Fruit fly (Drosophila melanogaster) whole organism, embryonic: ENCODE results near the gene Cbp20.

ENCODE experiments used
- Abd-B ChIP-seq: fragments of 200-800 bp; sonication (Bioruptor generic); optimal IDR thresholded peaks from 2 replicates; lab custom pipeline; 2018; ENCODE audit warnings: missing biosample characterization, mild to moderate bottlenecking, missing genetic modification characterization, moderate library complexity
- Asciz ChIP-seq: fragments of 200-800 bp; sonication (Bioruptor generic); optimal IDR thresholded peaks from 2 replicates; lab custom pipeline; 2017; ENCODE audit warnings: missing biosample characterization, mild to moderate bottlenecking, missing genetic modification characterization, missing genetic modification reagents
- CG12104 ChIP-seq: fragments of 200-800 bp; sonication (Bioruptor generic); optimal IDR thresholded peaks from 3 replicates; lab custom pipeline; 2016; ENCODE audit warnings: missing biosample characterization, missing genetic modification characterization
- CG1233 ChIP-seq: fragments of 200-800 bp; sonication (Bioruptor generic); optimal IDR thresholded peaks from 4 replicates; lab custom pipeline; 2018; ENCODE audit warnings: missing biosample characterization, mild to moderate bottlenecking, missing genetic modification characterization
- CG13123 ChIP-seq: fragments of 200-800 bp; sonication (Bioruptor generic); optimal IDR thresholded peaks from 2 replicates; lab custom pipeline; 2016; ENCODE audit warnings: missing biosample characterization, missing genetic modification characterization
- CG13424 ChIP-seq: fragments of 200-800 bp; sonication (Bioruptor generic); optimal IDR thresholded peaks from 2 replicates; lab custom pipeline; 2019; ENCODE audit warnings: missing biosample characterization, mild to moderate bottlenecking, missing genetic modification characterization, moderate library complexity
- CG13775 ChIP-seq: fragments of 200-800 bp; sonication (Bioruptor generic); optimal IDR thresholded peaks from 3 replicates; lab custom pipeline; 2017; ENCODE audit warnings: missing biosample characterization, mild to moderate bottlenecking, missing genetic modification characterization
- CG15479 ChIP-seq: fragments of 200-800 bp; sonication (Bioruptor generic); optimal IDR thresholded peaks from 3 replicates; lab custom pipeline; 2019; ENCODE audit warnings: missing biosample characterization, mild to moderate bottlenecking, missing genetic modification characterization, moderate library complexity
- CG15601 ChIP-seq: fragments of 200-800 bp; sonication (Bioruptor generic); optimal IDR thresholded peaks from 3 replicates; lab custom pipeline; 2019; ENCODE audit warnings: missing biosample characterization, mild to moderate bottlenecking, missing genetic modification characterization, moderate library complexity
- CG1832 ChIP-seq: fragments of 200-800 bp; sonication (Bioruptor generic); optimal IDR thresholded peaks from 2 replicates; lab custom pipeline; 2017; ENCODE audit warnings: missing biosample characterization, mild to moderate bottlenecking, missing genetic modification characterization, inconsistent platforms
- CG2712 ChIP-seq: fragments of 200-800 bp; optimal IDR thresholded peaks from 3 replicates; lab custom pipeline; 2019; ENCODE audit warnings: missing biosample characterization, mild to moderate bottlenecking, missing genetic modification characterization, moderate library complexity
- CG30020 ChIP-seq: fragments of 200-800 bp; optimal IDR thresholded peaks from 2 replicates; lab custom pipeline; 2019; ENCODE audit warnings: missing biosample characterization, mild to moderate bottlenecking, missing genetic modification characterization, moderate library complexity
- CG3065 ChIP-seq: fragments of 200-800 bp; sonication (Bioruptor generic); optimal IDR thresholded peaks from 2 replicates; lab custom pipeline; 2016; ENCODE audit warnings: missing biosample characterization, missing genetic modification characterization
- CG3163 ChIP-seq: fragments of 200-800 bp; sonication (Bioruptor generic); optimal IDR thresholded peaks from 3 replicates; lab custom pipeline; 2016; ENCODE audit warnings: missing biosample characterization, missing genetic modification characterization
- CG34376 ChIP-seq: fragments of 200-800 bp; sonication (Bioruptor generic); optimal IDR thresholded peaks from 2 replicates; lab custom pipeline; 2018; ENCODE audit warnings: missing biosample characterization, mild to moderate bottlenecking, missing genetic modification characterization
- CG6813 ChIP-seq: fragments of 200-800 bp; sonication (Bioruptor generic); optimal IDR thresholded peaks from 2 replicates; lab custom pipeline; 2017; ENCODE audit warnings: missing biosample characterization, missing genetic modification characterization, mild to moderate bottlenecking, moderate library complexity, missing genetic modification reagents
- CG7987 ChIP-seq: fragments of 200-800 bp; sonication (Bioruptor generic); optimal IDR thresholded peaks from 2 replicates; lab custom pipeline; 2018; ENCODE audit warnings: missing biosample characterization, mild to moderate bottlenecking, missing genetic modification characterization, moderate library complexity
- CG9817 ChIP-seq: fragments of 200-800 bp; sonication (Bioruptor generic); optimal IDR thresholded peaks from 2 replicates; lab custom pipeline; 2018; ENCODE audit warnings: missing biosample characterization, mild to moderate bottlenecking, missing genetic modification characterization, moderate library complexity
- D19B ChIP-seq: fragments of 200-800 bp; sonication (Bioruptor generic); optimal IDR thresholded peaks from 2 replicates; lab custom pipeline; 2017; ENCODE audit warnings: missing biosample characterization, mild to moderate bottlenecking, missing genetic modification characterization
- Deaf1 ChIP-seq: fragments of 200-800 bp; optimal IDR thresholded peaks from 3 replicates; lab custom pipeline; 2019; ENCODE audit warnings: missing biosample characterization, mild to moderate bottlenecking, missing genetic modification characterization, moderate library complexity
- HHEX ChIP-seq: fragments of 200-800 bp; sonication (Bioruptor generic); optimal IDR thresholded peaks from 3 replicates; lab custom pipeline; 2017; ENCODE audit warnings: missing biosample characterization, mild to moderate bottlenecking, missing genetic modification characterization, missing genetic modification reagents
- NfI ChIP-seq: fragments of 200-800 bp; sonication (Bioruptor generic); optimal IDR thresholded peaks from 3 replicates; lab custom pipeline; 2018; ENCODE audit warnings: missing biosample characterization, mild to moderate bottlenecking, missing genetic modification characterization, moderate library complexity
- PHDP ChIP-seq: fragments of 200-800 bp; sonication (Bioruptor generic); optimal IDR thresholded peaks from 3 replicates; lab custom pipeline; 2018; ENCODE audit warnings: missing biosample characterization, mild to moderate bottlenecking, missing genetic modification characterization, moderate library complexity
- Pdp1 ChIP-seq, 2 experiments: fragments of 200-800 bp; sonication (Bioruptor generic); optimal IDR thresholded peaks; 3 replicates each; lab custom pipeline; 2016; ENCODE audit warnings: missing biosample characterization in 2 of 2, missing genetic modification characterization in 2 of 2, mild to moderate bottlenecking in 1 of 2, moderate library complexity in 1 of 2
- Sox102F ChIP-seq: fragments of 200-800 bp; sonication (Bioruptor generic); optimal IDR thresholded peaks from 2 replicates; lab custom pipeline; 2018; ENCODE audit warnings: missing biosample characterization, mild to moderate bottlenecking, missing genetic modification characterization, moderate library complexity
- Ssrp ChIP-seq: fragments of 200-800 bp; sonication (Bioruptor generic); optimal IDR thresholded peaks from 2 replicates; lab custom pipeline; 2018; ENCODE audit warnings: missing biosample characterization, mild to moderate bottlenecking, missing genetic modification characterization, moderate library complexity
- Usf ChIP-seq: fragments of 200-800 bp; sonication (Bioruptor generic); optimal IDR thresholded peaks from 2 replicates; lab custom pipeline; 2017; ENCODE audit warnings: missing genotype, missing biosample characterization, missing genetic modification characterization
- Vsx1 ChIP-seq: fragments of 200-800 bp; sonication (Bioruptor generic); optimal IDR thresholded peaks from 2 replicates; lab custom pipeline; 2017; ENCODE audit warnings: missing biosample characterization, mild to moderate bottlenecking, missing genetic modification characterization, missing genetic modification reagents
- YL-1 ChIP-seq: fragments of 200-800 bp; sonication (Bioruptor generic); optimal IDR thresholded peaks from 3 replicates; lab custom pipeline; 2017; ENCODE audit warnings: missing biosample characterization, mild to moderate bottlenecking, missing genetic modification characterization
- ara ChIP-seq: fragments of 200-800 bp; sonication (Bioruptor generic); IDR thresholded peaks from 2 replicates; pipeline ENCODE4 v1.3.6; 2022; ENCODE audit warnings: missing biosample characterization, missing genetic modification characterization
- bsh ChIP-seq, 2 experiments: fragments of 200-800 bp; sonication (Bioruptor generic); optimal IDR thresholded peaks; 2 replicates each; lab custom pipeline; 2017 to 2018; ENCODE audit warnings: mild to moderate bottlenecking in 2 of 2, missing biosample characterization in 2 of 2, missing genetic modification characterization in 2 of 2, moderate library complexity in 1 of 2
- eyg ChIP-seq: fragments of 200-800 bp; sonication (Bioruptor generic); optimal IDR thresholded peaks from 3 replicates; lab custom pipeline; 2016; ENCODE audit warnings: missing biosample characterization, missing genetic modification characterization
- fd3F ChIP-seq: fragments of 200-800 bp; sonication (Bioruptor generic); optimal IDR thresholded peaks from 2 replicates; lab custom pipeline; 2018; ENCODE audit warnings: missing biosample characterization, mild to moderate bottlenecking, missing genetic modification characterization, moderate library complexity
- ftz-f1 ChIP-seq: fragments of 200-800 bp; sonication (Bioruptor generic); optimal IDR thresholded peaks from 2 replicates; lab custom pipeline; 2016; ENCODE audit warnings: missing biosample characterization, missing genetic modification characterization
- her ChIP-seq: fragments of 200-800 bp; sonication (Bioruptor generic); optimal IDR thresholded peaks from 2 replicates; lab custom pipeline; 2016; ENCODE audit warnings: missing biosample characterization, missing genetic modification characterization
- lola ChIP-seq, 3 experiments: fragments of >200 bp in 2 of 3; fragments of 200-800 bp in 1 of 3; sonication (Bioruptor generic) in 1 of 3; optimal IDR thresholded peaks; 2 replicates each; lab custom pipeline; 2017 to 2019; ENCODE audit warnings: missing biosample characterization in 3 of 3, missing genetic modification characterization in 3 of 3, mild to moderate bottlenecking in 1 of 3, moderate library complexity in 1 of 3
- maf-S ChIP-seq: fragments of 200-800 bp; sonication (Bioruptor generic); optimal IDR thresholded peaks from 2 replicates; lab custom pipeline; 2016; ENCODE audit warnings: missing biosample characterization, missing genetic modification characterization
- mam ChIP-seq: fragments of 200-800 bp; sonication (Bioruptor generic); optimal IDR thresholded peaks from 3 replicates; lab custom pipeline; 2016; ENCODE audit warnings: missing biosample characterization, missing genetic modification characterization
- nom ChIP-seq: fragments of 200-800 bp; sonication (Bioruptor generic); optimal IDR thresholded peaks from 2 replicates; lab custom pipeline; 2017; ENCODE audit warnings: missing biosample characterization, missing genetic modification characterization, mild to moderate bottlenecking, moderate library complexity, missing genetic modification reagents
- oc ChIP-seq: fragments of 200-800 bp; sonication (Bioruptor generic); optimal IDR thresholded peaks from 2 replicates; lab custom pipeline; 2018; ENCODE audit warnings: missing biosample characterization, mild to moderate bottlenecking, missing genetic modification characterization, moderate library complexity
- odd ChIP-seq: fragments of 200-800 bp; sonication (Bioruptor generic); optimal IDR thresholded peaks from 2 replicates; lab custom pipeline; 2017; ENCODE audit warnings: missing biosample characterization, mild to moderate bottlenecking, missing genetic modification characterization
- psq ChIP-seq: fragments of 200-800 bp; sonication (Bioruptor generic); optimal IDR thresholded peaks from 2 replicates; lab custom pipeline; 2017; ENCODE audit warnings: missing biosample characterization, missing genetic modification characterization
- repo ChIP-seq: fragments of 200-800 bp; sonication (Bioruptor generic); optimal IDR thresholded peaks from 2 replicates; lab custom pipeline; 2016; ENCODE audit warnings: missing biosample characterization, missing genetic modification characterization
- sc ChIP-seq, 3 experiments: fragments of >200 bp in 2 of 3; fragments of 200-800 bp in 1 of 3; sonication (Bioruptor generic) in 1 of 3; optimal IDR thresholded peaks; 2 replicates in 2 of 3; 3 replicates in 1 of 3; lab custom pipeline; 2017; ENCODE audit warnings: mild to moderate bottlenecking in 1 of 3, missing biosample characterization in 1 of 3, missing genetic modification characterization in 1 of 3, missing genetic modification reagents in 1 of 3
- sens ChIP-seq: fragments of 200-800 bp; sonication (Bioruptor generic); peaks from one replicate; lab custom pipeline; 2016; ENCODE audit warnings: missing biosample characterization, missing genetic modification characterization
- slp2 ChIP-seq: fragments of 200-800 bp; sonication (Bioruptor generic); optimal IDR thresholded peaks from 2 replicates; lab custom pipeline; 2016; ENCODE audit warnings: missing biosample characterization, missing genetic modification characterization
- sug ChIP-seq: fragments of 200-800 bp; optimal IDR thresholded peaks from 2 replicates; lab custom pipeline; 2019; ENCODE audit warnings: missing biosample characterization, mild to moderate bottlenecking, missing genetic modification characterization, moderate library complexity

Cbp20 gene

DNA sequence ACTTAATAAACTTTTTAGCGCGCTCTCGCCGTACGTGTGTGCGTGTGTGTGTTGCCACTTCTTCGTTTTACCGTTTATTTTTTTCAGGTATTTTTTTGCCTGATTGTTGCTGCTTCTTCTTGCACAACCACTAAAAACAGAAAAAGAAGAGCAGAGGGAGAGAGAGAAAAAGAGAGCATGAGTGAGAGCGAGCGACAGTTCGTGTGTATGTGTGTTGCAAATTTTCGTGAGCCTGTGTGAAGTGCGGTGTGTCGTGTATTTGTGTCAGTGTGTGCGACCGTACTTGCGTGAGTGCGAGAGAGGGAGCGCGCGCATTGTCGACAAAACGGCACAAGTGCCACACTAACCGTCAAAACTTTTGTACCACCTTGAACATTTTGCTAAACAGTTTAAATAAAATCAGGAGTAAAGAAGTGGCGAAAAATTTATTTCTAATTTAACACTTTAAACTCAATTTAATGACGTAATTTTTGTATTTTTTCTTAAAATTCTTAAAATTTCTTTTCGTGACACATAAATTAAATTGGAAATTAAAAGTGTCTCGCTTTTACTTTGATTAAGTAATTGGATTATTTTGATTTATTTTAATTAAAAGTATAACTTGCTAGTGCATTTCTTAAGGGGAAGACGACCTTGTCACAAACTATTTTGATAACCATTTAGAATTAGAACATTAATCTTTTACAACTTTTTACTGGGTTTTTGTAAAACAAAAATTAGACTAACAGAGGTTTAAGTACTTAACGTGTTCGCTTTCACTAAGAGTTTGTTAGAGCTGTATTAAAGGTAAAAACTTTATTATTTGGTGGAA lies 32.7 kb downstream of the Cbp20 start (continued):
- TF ChIP-seq sc (optimal IDR thresholded peaks at IDR 0.05; lab: Kevin White, UChicago) (no peak), sc (GFP tag; optimal IDR thresholded peaks at IDR 0.05; lab: Kevin White, UChicago) (peak; percentile 6), lola (GFP tag; optimal IDR thresholded peaks at IDR 0.05; lab: Kevin White, UChicago) (peak in 1 of 3 experiments; percentile 75), fd3F (GFP tag; lab: Kevin White, UChicago) (peak; percentile 22), repo (GFP tag; lab: Kevin White, UChicago) (no peak), D19B (GFP tag; lab: Kevin White, UChicago) (peak; percentile 37), Deaf1 (peak; percentile 58), sug (tag; lab: Kevin White, UChicago) (peak; percentile 40), maf-S (GFP tag; lab: Kevin White, UChicago) (no peak), her (GFP tag; lab: Kevin White, UChicago) (no peak), odd (GFP tag; lab: Kevin White, UChicago) (peak; percentile 74), sens (GFP tag; lab: Kevin White, UChicago) (peak; percentile 93), Usf (GFP tag; lab: Kevin White, UChicago) (peak; percentile 45), CG12104 (GFP tag; lab: Kevin White, UChicago) (peak; percentile 59), mam (peak; percentile 22), CG9817 (tag; lab: Kevin White, UChicago) (peak; percentile 50), CG1233 (GFP tag; lab: Kevin White, UChicago) (peak; percentile 73), Asciz (GFP tag; lab: Kevin White, UChicago) (peak; percentile 57), eyg (GFP tag; lab: Kevin White, UChicago) (no peak), CG2712 (tag; lab: Kevin White, UChicago) (peak; percentile 57), CG13123 (GFP tag; lab: Kevin White, UChicago) (no peak), Sox102F (GFP tag; lab: Kevin White, UChicago) (peak; percentile 60), Vsx1 (GFP tag; lab: Kevin White, UChicago) (no peak), CG6813 (GFP tag; lab: Kevin White, UChicago) (no peak), CG3163 (GFP tag; lab: Kevin White, UChicago) (peak; percentile 30), Pdp1 (GFP tag; optimal IDR thresholded peaks at IDR 0.05; lab: Kevin White, UChicago) (peak; percentile 28 to 88), CG1832 (GFP tag; lab: Kevin White, UChicago) (peak; percentile 65), slp2 (GFP tag; lab: Kevin White, UChicago) (peak; percentile 50), CG13424 (tag; lab: Kevin White, UChicago) (peak; percentile 68), bsh (GFP tag; optimal IDR thresholded peaks at IDR 0.05; lab: Kevin White, UChicago) (peak; percentile 67 to 93), ftz-f1 (GFP tag; lab: Kevin White, UChicago) (no peak), Ssrp (peak; percentile 70), PHDP (peak; percentile 58), ara (no peak), CG13775 (GFP tag; lab: Kevin White, UChicago) (peak; percentile 70), CG34376 (GFP tag; lab: Kevin White, UChicago) (peak; percentile 14), CG15601 (peak; percentile 55), psq (GFP tag; lab: Kevin White, UChicago) (peak; percentile 31), CG15479 (GFP tag; lab: Kevin White, UChicago) (peak; percentile 97), NfI (GFP tag; lab: Kevin White, UChicago) (peak; percentile 53), CG7987 (GFP tag; lab: Kevin White, UChicago) (peak; percentile 3), HHEX (GFP tag; lab: Kevin White, UChicago) (peak; percentile 50), nom (GFP tag; lab: Kevin White, UChicago) (peak; percentile 97), YL-1 (GFP tag; lab: Kevin White, UChicago) (peak; percentile 31), CG30020 (tag; lab: Kevin White, UChicago) (peak; percentile 9), CG3065 (no peak), oc (tag; lab: Kevin White, UChicago) (peak; percentile 58), Abd-B (GFP tag; lab: Kevin White, UChicago) (no peak)
